Fruit fly (Drosophila melanogaster) whole organism: Measurements from ENCODE around the gene Mec2.

Experiments
- CG8478 ChIP-seq: fragments of >200 bp; optimal IDR thresholded peaks from 2 replicates; lab custom pipeline; 2018; ENCODE audit warnings: inconsistent platforms
- Dll ChIP-seq: fragments of >200 bp; optimal IDR thresholded peaks from 2 replicates; lab custom pipeline; 2017
- EcR ChIP-seq, 2 experiments: fragments of >200 bp; optimal IDR thresholded peaks; 2 replicates each; lab custom pipeline; 2017; ENCODE audit warnings: missing biosample characterization in 2 of 2, missing genetic modification characterization in 2 of 2, missing genetic modification reagents in 2 of 2
- pan ChIP-seq: fragments of >200 bp; optimal IDR thresholded peaks from 2 replicates; lab custom pipeline; 2017
- psq ChIP-seq: fragments of >200 bp; optimal IDR thresholded peaks from 2 replicates; lab custom pipeline; 2017
- usp ChIP-seq: fragments of >200 bp; optimal IDR thresholded peaks from 2 replicates; lab custom pipeline; 2017; ENCODE audit warnings: missing biosample characterization, missing genetic modification characterization, mixed read lengths

Gene Mec2

DNA sequence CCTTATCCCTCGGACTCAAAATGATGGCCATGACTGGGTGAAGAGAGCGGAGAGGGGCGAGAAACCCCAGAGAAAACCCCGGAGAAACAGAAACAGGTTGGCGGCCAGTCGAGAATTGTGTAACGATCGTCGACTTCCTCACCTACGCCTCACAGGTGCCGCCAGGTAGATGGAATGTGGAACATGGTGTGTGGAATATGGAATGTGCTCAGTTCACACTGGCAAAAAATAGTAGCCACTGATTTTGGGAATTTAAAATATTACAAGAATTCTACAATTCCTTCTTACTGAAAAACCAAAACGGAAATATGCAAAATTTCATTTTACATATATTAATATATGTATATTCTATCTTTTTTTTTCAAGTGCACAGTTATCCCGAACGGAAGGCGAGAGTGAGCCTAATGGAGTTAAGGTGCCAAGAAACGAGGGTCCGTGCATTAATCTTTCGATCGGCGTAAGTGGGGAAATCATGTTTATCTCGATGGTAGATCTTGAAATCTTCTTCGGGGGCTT lies 31.9 kb upstream of the Mec2 start:
- TF ChIP-seq CG8478 (lab: Kevin White, UChicago) = no peak
- TF ChIP-seq psq (lab: Kevin White, UChicago) = no peak
- TF ChIP-seq usp (GFP tag; lab: Kevin White, UChicago) = no peak
- no peak for TF ChIP-seq EcR (GFP tag; optimal IDR thresholded peaks at IDR 0.05; lab: Kevin White, UChicago)
- TF ChIP-seq Dll (lab: Kevin White, UChicago) = no peak
- no peak for TF ChIP-seq pan

DNA sequence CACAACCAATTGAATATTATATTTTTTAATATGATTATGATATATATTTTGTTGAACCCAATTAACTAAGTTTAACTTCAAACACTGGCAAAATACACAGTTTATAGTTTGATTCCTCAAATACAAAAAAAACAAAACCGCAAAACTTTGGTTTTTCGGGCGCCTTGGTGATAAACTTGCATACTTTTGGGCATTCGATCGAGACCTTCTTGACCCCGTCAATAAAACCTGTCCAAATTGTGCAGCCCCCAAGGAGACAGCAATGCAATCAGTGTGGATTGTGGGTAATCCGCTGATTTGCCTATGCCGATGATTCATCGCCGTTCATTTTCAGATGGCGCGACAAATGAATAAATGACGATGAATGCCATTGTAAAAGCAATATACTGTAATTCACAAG lies 30.4 kb upstream of the Mec2 start:
- TF ChIP-seq Dll (lab: Kevin White, UChicago) (no peak), EcR (GFP tag; optimal IDR thresholded peaks at IDR 0.05; lab: Kevin White, UChicago) (no peak), psq (lab: Kevin White, UChicago) (no peak), usp (GFP tag; lab: Kevin White, UChicago) (no peak), CG8478 (lab: Kevin White, UChicago) (no peak), pan (no peak)

DNA sequence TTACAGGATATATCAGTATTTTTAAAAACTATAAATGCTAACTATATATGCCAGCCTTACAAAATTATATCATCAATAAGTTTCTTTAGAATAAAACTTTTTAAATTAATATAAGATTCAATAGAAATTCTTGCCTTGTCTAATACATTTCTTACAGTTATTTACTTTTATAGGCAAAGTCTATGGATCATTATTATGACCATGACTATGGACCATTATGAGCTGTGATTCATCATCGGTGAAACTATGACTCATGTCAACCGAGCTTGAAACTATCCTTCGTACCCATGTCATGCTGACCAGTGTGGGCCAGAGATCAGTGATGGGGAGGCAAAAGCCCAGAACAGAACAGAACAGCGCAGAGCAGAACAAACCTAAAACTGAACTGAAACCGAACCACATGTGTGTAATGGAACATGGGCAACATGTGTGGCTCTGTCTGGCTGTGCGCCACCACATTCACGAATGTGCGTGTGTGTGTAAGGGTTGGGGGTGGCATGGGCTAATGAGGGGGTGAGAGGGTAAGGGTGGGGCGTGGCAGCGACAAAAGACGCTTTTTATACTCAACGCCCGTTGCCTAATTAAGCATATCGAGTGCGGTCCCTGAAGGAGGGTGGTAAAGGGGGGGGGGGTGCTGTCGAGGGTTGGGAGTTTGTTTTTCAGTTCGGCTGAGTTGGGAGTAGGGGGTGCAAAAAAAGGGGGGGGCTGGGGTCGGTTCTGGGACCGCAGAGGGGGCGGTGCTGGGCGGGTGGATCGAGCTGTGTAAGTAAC lies 29.1 kb upstream of the Mec2 start:
- TF ChIP-seq Dll (lab: Kevin White, UChicago) (no peak), EcR (GFP tag; optimal IDR thresholded peaks at IDR 0.05; lab: Kevin White, UChicago) (no peak), pan (no peak)

DNA sequence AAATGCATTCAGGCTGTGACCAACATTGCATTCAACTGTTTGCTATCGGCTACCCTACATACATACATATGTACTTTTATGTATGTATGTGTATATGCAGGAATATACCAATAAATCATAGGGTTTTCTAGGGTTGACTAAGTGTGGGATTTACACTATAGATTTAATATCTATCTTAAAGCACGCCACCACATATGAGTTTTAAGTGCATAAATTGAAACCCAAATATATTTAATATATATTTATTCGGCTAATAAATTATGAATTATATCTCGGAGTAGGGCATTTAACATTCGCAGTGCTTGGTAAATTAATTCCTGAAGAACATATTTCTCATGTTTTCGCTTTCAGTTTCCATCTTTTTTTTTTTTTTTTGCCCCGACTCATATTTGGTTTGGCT lies 27.9 kb upstream of the Mec2 start:
- TF ChIP-seq EcR (GFP tag; optimal IDR thresholded peaks at IDR 0.05; lab: Kevin White, UChicago) (no peak), Dll (lab: Kevin White, UChicago) (no peak), psq (lab: Kevin White, UChicago) (no peak), usp (GFP tag; lab: Kevin White, UChicago) (no peak), CG8478 (lab: Kevin White, UChicago) (no peak), pan (no peak)

DNA sequence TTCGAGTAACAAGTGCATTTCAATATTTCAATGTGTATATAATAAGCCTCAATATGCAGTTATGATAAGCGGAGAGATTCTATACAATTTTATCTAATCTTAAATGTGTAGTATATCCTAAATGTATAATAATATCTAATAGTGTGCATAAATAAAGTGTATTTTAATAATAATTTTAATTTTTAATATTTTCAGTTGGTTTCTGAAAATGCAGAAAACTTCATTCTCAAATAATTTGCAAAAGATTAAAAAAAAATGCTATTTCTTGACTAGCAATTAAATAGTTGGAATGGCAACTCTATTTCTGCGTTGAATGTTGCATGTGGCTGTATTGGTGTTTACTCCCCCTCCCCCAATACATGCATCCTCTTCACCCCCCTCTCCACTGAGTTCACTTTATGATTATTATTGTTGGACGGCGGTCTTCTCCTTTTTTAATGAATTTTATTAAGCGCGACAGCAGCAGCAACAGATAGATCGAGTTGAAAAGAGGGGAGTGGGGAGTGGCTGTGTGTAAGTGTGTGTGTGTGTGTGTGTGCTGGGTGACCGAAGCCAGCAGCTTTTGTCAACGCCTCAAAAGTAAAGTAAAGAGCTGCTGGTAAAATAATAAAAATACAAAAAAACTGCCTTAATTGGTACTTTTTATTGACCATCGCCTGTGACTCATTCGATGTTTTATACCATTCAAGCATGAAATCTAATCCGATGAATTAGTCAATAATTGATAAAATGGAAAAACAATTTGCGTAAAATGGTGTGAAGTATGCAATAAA lies 27.0 kb upstream of the Mec2 start:
- no peak for TF ChIP-seq Dll (lab: Kevin White, UChicago)
- TF ChIP-seq CG8478 (lab: Kevin White, UChicago) = no peak
- TF ChIP-seq pan = no peak
- no peak for TF ChIP-seq psq (lab: Kevin White, UChicago)
- no peak for TF ChIP-seq usp (GFP tag; lab: Kevin White, UChicago)
- no peak for TF ChIP-seq EcR (GFP tag; optimal IDR thresholded peaks at IDR 0.05; lab: Kevin White, UChicago)

DNA sequence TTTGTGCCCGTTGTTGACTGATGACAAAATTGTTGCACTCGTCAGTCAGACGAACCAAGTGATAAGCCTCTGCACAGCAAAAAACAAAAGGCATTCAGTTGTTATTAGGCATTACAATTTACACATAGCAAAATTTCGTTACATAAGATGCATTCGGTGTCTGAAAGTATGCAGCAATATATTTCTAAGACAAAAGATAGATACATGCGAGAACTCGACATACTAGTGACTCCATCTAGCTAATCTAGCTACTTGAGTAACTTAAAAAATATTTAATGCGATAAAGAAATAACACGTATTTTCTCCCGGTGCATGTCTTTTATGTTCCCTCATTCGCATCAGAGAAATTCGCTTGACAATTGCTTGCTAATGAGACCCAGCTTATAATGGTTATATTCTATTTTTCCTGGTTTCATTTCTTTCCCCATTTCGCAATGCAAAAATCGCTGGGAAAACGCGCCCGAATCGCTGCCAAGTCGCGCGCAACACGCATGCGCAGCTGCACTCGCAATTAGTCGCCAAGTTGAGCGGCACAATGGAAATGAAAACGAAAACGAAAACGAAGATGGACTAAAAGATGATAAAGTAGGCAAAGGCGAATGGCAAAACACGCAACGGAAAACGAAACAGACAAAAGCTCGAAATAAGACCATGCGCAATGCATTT lies 25.5 kb upstream of the Mec2 start:
- TF ChIP-seq EcR (GFP tag; optimal IDR thresholded peaks at IDR 0.05; lab: Kevin White, UChicago) = no peak
- no peak for TF ChIP-seq usp (GFP tag; lab: Kevin White, UChicago)
- TF ChIP-seq psq (lab: Kevin White, UChicago) = no peak
- TF ChIP-seq CG8478 (lab: Kevin White, UChicago) = no peak
- TF ChIP-seq Dll (lab: Kevin White, UChicago) = no peak
- TF ChIP-seq pan = no peak

DNA sequence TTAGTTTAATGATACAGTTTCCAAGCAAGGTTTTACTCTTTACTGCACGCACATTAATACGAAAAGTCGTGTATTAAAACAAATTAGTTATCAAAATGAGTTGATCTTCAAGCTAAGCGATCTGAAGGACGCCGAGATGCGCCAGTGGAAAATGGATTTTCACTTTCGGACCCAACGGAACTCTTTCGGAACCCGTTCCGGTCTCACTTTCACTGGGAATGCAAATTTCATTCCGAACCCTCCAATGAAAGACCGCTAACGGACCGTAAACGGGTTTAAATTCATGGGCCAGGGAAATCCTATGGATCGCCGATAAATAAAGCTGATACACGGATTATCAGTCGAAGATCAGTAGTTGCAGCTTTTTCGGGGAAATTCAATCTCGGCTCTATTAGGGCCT lies 24.4 kb upstream of the Mec2 start:
- no peak for TF ChIP-seq CG8478 (lab: Kevin White, UChicago)
- no peak for TF ChIP-seq pan
- TF ChIP-seq Dll (lab: Kevin White, UChicago) = no peak
- TF ChIP-seq EcR (GFP tag; optimal IDR thresholded peaks at IDR 0.05; lab: Kevin White, UChicago) = no peak
- TF ChIP-seq psq (lab: Kevin White, UChicago) = no peak
- no peak for TF ChIP-seq usp (GFP tag; lab: Kevin White, UChicago)

DNA sequence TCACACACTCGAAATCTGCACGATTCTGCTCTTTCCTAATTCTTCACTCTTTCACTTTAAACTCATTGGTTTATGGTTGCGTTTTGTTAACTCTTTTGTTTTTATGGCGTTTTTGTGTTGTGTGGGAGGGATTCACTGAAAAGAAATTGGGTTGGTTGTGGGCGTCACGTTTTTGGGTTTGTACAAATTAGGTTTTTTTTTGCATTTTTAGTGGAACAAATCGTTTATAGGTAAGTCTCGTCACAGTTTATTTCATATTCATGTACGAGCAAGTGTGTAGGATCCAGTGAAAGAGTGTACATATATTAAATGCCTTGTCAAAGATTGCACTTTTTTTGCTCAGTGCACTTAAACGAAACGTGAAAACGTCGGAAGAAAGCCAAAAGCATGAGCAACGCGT lies 23.1 kb upstream of the Mec2 start:
- TF ChIP-seq Dll (lab: Kevin White, UChicago) (no peak), usp (GFP tag; lab: Kevin White, UChicago) (no peak), EcR (GFP tag; optimal IDR thresholded peaks at IDR 0.05; lab: Kevin White, UChicago) (no peak), CG8478 (lab: Kevin White, UChicago) (no peak), pan (no peak), psq (lab: Kevin White, UChicago) (no peak)

DNA sequence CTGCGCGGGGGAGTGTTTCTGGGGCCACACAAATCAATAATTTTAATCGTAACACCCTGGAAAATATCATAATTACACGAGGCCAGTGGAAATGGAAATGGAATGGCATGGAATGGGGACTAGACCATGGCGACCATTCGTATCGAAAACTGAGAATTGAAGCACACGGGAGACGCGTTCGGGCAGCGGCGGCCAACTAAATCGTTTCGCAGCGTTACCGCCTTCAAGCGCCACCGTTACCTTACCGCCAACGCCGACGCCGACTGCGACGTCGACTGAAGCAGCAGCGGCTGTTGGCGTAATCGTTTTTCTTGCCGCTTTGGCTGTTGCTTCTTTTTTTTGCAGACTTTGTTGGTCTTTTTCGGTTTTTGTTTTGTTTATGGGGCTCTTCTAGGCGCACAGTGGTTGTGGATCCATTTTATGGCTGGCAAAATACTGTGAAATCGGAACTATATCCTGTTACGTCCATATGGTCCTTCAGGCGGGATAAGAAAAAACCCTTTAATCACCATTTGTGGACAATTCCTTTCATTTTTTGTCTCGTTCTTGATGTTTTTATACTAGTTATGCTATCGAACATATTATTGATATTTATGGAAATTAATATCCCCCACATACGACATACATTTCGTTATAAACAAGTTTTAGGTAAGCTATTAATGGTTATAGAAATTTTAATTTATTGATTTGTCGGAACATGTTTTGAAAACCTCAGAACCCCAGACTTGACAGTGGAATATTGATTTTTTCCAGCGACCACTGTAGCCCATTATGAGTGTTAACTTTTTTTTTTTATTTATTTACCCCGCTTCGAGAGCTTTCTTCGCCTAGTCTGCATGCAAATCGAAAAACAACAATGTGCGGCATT lies 22.5 kb upstream of the Mec2 start:
- TF ChIP-seq Dll (lab: Kevin White, UChicago) (no peak), pan (no peak), psq (lab: Kevin White, UChicago) (no peak), CG8478 (lab: Kevin White, UChicago) (no peak), EcR (GFP tag; optimal IDR thresholded peaks at IDR 0.05; lab: Kevin White, UChicago) (no peak), usp (GFP tag; lab: Kevin White, UChicago) (no peak)

DNA sequence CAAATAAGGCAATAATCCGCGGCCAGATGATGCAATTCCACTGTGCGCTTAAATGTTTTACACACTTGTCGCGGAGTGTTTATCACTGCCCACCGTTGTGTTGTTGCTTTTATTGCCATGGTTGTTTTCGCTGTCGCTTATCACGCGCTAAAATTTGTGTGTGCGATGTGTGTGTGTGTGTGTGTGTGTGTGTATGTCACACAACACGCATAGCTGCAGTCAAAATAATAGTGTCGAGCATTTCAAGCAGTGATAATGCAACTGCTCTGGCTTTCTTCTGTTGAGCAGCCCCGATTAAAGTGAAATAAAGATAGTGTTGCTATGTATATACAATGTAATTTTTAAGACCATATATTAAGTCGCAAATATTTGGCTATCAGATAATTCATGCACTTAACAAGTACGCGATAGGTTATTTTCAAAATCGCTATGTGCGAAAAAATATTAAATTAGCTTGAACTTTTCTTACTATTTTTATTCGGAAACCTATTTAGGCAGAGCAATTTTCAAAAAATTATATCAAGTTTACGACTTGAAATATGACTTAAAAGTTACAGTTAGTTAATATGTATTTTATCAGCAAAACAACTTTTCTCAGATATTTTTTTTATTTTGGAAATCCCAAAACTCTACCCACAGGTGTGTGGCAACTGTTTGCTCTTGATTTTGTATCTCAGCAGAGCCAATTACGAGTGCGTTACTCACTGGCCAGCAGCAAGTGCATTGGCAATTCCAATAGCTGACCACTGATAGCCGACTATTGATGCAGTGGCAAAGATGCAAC lies 21.5 kb upstream of the Mec2 start:
- TF ChIP-seq CG8478 (lab: Kevin White, UChicago) (no peak), pan (no peak)
